Worm (Caenorhabditis elegans): ENCODE measurements around the gene fbxa-141.

ce11 chrX:14499830-14500409, 12.8 kb downstream of the fbxa-141 start:
- TF ChIP-seq jun-1 (tag; optimal IDR thresholded peaks at IDR 0.05): no peak
- no peak for TF ChIP-seq nhr-23 (tag; optimal IDR thresholded peaks at IDR 0.05)
- no peak for TF ChIP-seq nhr-12 (tag; optimal IDR thresholded peaks at IDR 0.05)
- no peak for TF ChIP-seq pha-4 (tag; optimal IDR thresholded peaks at IDR 0.05)
- TF ChIP-seq nhr-77 (tag; optimal IDR thresholded peaks at IDR 0.05): no peak
- no peak for TF ChIP-seq tbx-2 (tag; optimal IDR thresholded peaks at IDR 0.05)
- TF ChIP-seq mdl-1 (tag; optimal IDR thresholded peaks at IDR 0.05): no peak
